Worm (Caenorhabditis elegans): Measurements from ENCODE around the gene hint-3.

DNA sequence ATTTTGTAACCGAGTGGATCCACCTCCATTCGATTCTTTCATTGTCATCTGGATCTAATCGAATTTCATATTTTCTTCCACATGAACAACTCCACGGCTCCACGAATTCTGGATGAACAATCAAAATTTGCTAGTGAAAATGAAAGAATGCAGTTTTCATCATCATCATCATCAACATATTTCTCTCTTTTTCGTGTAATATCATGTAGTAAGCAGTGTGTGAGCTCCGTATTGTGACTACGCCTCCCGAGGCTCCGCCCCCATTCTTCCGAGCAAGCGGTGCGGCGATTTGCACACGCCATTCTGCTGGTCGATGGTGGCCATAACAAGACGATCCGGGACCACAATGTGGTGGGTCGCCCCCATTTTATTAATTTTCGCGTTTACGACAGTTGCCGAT lies 37.8 kb downstream of the hint-3 start, which contains the start of gene ZK742.7:
- TF ChIP-seq F13H6.1 (tag; optimal IDR thresholded peaks at IDR 0.05) (no peak), C08G9.2 (tag; optimal IDR thresholded peaks at IDR 0.05) (no peak), ztf-16 (tag; optimal IDR thresholded peaks at IDR 0.05) (no peak)
